Fruit fly (Drosophila melanogaster) whole organism, embryonic: ENCODE results near the gene LPCAT.
A peak's percentile ranks its signal among the peaks of the same experiment; 100 is the strongest.

ENCODE experiments used
- Asciz ChIP-seq: fragments of 200-800 bp; sonication (Bioruptor generic); optimal IDR thresholded peaks from 2 replicates; lab custom pipeline; 2017; ENCODE audit warnings: missing biosample characterization, mild to moderate bottlenecking, missing genetic modification characterization, missing genetic modification reagents
- CG10209 ChIP-seq: fragments of 200-800 bp; sonication (Bioruptor generic); optimal IDR thresholded peaks from 3 replicates; lab custom pipeline; 2017; ENCODE audit warnings: missing biosample characterization, mild to moderate bottlenecking, missing genetic modification characterization, missing genetic modification reagents
- CG10979 ChIP-seq: fragments of 200-800 bp; sonication (Bioruptor generic); optimal IDR thresholded peaks from 2 replicates; lab custom pipeline; 2018; ENCODE audit warnings: missing biosample characterization, mild to moderate bottlenecking, missing genetic modification characterization, moderate library complexity
- CG12942 ChIP-seq: fragments of 200-800 bp; sonication (Bioruptor generic); optimal IDR thresholded peaks from 3 replicates; lab custom pipeline; 2016; ENCODE audit warnings: missing biosample characterization, missing genetic modification characterization
- CG14014 ChIP-seq: fragments of 200-800 bp; sonication (Bioruptor generic); IDR thresholded peaks from 2 replicates; pipeline ENCODE4 v1.3.6; 2022; ENCODE audit warnings: missing biosample characterization, missing genetic modification characterization
- CG14667 ChIP-seq: fragments of 200-800 bp; sonication (Bioruptor generic); IDR thresholded peaks from 2 replicates; pipeline ENCODE4 v1.3.6; 2022; ENCODE audit warnings: missing biosample characterization, missing genetic modification characterization
- CG14860 ChIP-seq: fragments of 200-800 bp; sonication (Bioruptor generic); IDR thresholded peaks from 3 replicates; pipeline ENCODE4 v1.3.6; 2022; ENCODE audit warnings: missing biosample characterization, missing genetic modification characterization; ENCODE audit not compliant: partially characterized antibody
- CG1529 ChIP-seq: fragments of 200-800 bp; sonication (Bioruptor generic); optimal IDR thresholded peaks from 3 replicates; lab custom pipeline; 2018; ENCODE audit warnings: missing biosample characterization, missing genetic modification characterization
- CG15514 ChIP-seq: fragments of 200-800 bp; sonication (Bioruptor generic); optimal IDR thresholded peaks from 3 replicates; lab custom pipeline; 2017; ENCODE audit warnings: missing biosample characterization, missing genetic modification characterization, mild to moderate bottlenecking, moderate library complexity, missing genetic modification reagents
- CG15601 ChIP-seq: fragments of 200-800 bp; sonication (Bioruptor generic); optimal IDR thresholded peaks from 3 replicates; lab custom pipeline; 2019; ENCODE audit warnings: missing biosample characterization, mild to moderate bottlenecking, missing genetic modification characterization, moderate library complexity
- CG17612 ChIP-seq: fragments of 200-800 bp; sonication (Bioruptor generic); IDR thresholded peaks from 2 replicates; pipeline ENCODE4 v1.3.6; 2022; ENCODE audit warnings: missing biosample characterization, missing genetic modification characterization
- CG2129 ChIP-seq: fragments of 200-800 bp; sonication (Bioruptor generic); IDR thresholded peaks from 2 replicates; pipeline ENCODE4 v1.3.6; 2022; ENCODE audit warnings: missing biosample characterization, missing genetic modification characterization; ENCODE audit not compliant: partially characterized antibody
- CG2875 ChIP-seq: fragments of 200-800 bp; sonication (Bioruptor generic); optimal IDR thresholded peaks from 2 replicates; lab custom pipeline; 2017; ENCODE audit warnings: missing biosample characterization, mild to moderate bottlenecking, missing genetic modification characterization, missing genetic modification reagents
- CG3163 ChIP-seq: fragments of 200-800 bp; sonication (Bioruptor generic); optimal IDR thresholded peaks from 3 replicates; lab custom pipeline; 2016; ENCODE audit warnings: missing biosample characterization, missing genetic modification characterization
- CG32772 ChIP-seq: fragments of 200-800 bp; sonication (Bioruptor generic); IDR thresholded peaks from 2 replicates; pipeline ENCODE4 v1.3.6; 2022; ENCODE audit warnings: missing biosample characterization, missing genetic modification characterization
- CG3407 ChIP-seq: fragments of 200-800 bp; sonication (Bioruptor generic); optimal IDR thresholded peaks from 2 replicates; lab custom pipeline; 2018; ENCODE audit warnings: missing biosample characterization, mild to moderate bottlenecking, missing genetic modification characterization
- CG3726 ChIP-seq: fragments of 200-800 bp; sonication (Bioruptor generic); IDR thresholded peaks from 3 replicates; pipeline ENCODE4, ENCODE4 v1.3.6; 2022; ENCODE audit warnings: missing biosample characterization, missing genetic modification characterization
- CG42726 ChIP-seq: fragments of 200-800 bp; sonication (Bioruptor generic); IDR thresholded peaks from 2 replicates; pipeline ENCODE4 v1.3.6; 2022; ENCODE audit warnings: missing biosample characterization, missing genetic modification characterization; ENCODE audit not compliant: partially characterized antibody
- CG5180 ChIP-seq: fragments of 200-800 bp; sonication (Bioruptor generic); optimal IDR thresholded peaks from 3 replicates; lab custom pipeline; 2017; ENCODE audit warnings: missing biosample characterization, missing genetic modification characterization, mild to moderate bottlenecking, moderate library complexity, missing genetic modification reagents
- CG5953 ChIP-seq: fragments of 200-800 bp; sonication (Bioruptor generic); IDR thresholded peaks from 2 replicates; pipeline ENCODE4 v1.3.6; 2022; ENCODE audit warnings: missing biosample characterization, missing genetic modification characterization
- CG9727 ChIP-seq: fragments of 200-800 bp; sonication (Bioruptor generic); optimal IDR thresholded peaks from 3 replicates; lab custom pipeline; 2017; ENCODE audit warnings: missing biosample characterization, mild to moderate bottlenecking, missing genetic modification characterization
- CG9876 ChIP-seq: fragments of 200-800 bp; sonication (Bioruptor generic); optimal IDR thresholded peaks from 2 replicates; lab custom pipeline; 2016; ENCODE audit warnings: missing biosample characterization, missing genetic modification characterization
- CG9932 ChIP-seq: fragments of 200-800 bp; sonication (Bioruptor generic); IDR thresholded peaks from 2 replicates; pipeline ENCODE4 v1.3.6; 2022; ENCODE audit warnings: missing biosample characterization, missing genetic modification characterization
- Dip2 ChIP-seq: fragments of 200-800 bp; sonication (Bioruptor generic); IDR thresholded peaks from 2 replicates; pipeline ENCODE4 v1.3.6; 2022; ENCODE audit warnings: missing biosample characterization, missing genetic modification characterization
- Dref ChIP-seq: fragments of 200-800 bp; sonication (Bioruptor generic); IDR thresholded peaks from 2 replicates; pipeline ENCODE4 v1.3.6; 2022; ENCODE audit warnings: missing biosample characterization, missing genetic modification characterization
- Ets97D ChIP-seq: fragments of 200-800 bp; sonication (Bioruptor generic); optimal IDR thresholded peaks from 3 replicates; lab custom pipeline; 2016; ENCODE audit warnings: missing biosample characterization, missing genetic modification characterization
- Lim3 ChIP-seq: fragments of 200-800 bp; sonication (Bioruptor generic); IDR thresholded peaks from 2 replicates; pipeline ENCODE4 v1.3.6; 2022; ENCODE audit warnings: missing biosample characterization, missing genetic modification characterization
- Oaz ChIP-seq: fragments of 200-800 bp; sonication (Bioruptor generic); IDR thresholded peaks from 2 replicates; pipeline ENCODE4 v1.3.6; 2022; ENCODE audit warnings: missing biosample characterization, missing genetic modification characterization
- Opbp ChIP-seq: fragments of 200-800 bp; sonication (Bioruptor generic); IDR thresholded peaks from 3 replicates; pipeline ENCODE4 v1.3.6; 2022; ENCODE audit warnings: missing biosample characterization, missing genetic modification characterization; ENCODE audit not compliant: partially characterized antibody
- Six4 ChIP-seq: fragments of 200-800 bp; sonication (Bioruptor generic); optimal IDR thresholded peaks from 2 replicates; lab custom pipeline; 2016; ENCODE audit warnings: missing biosample characterization, missing genetic modification characterization
- TFAM ChIP-seq: fragments of 200-800 bp; sonication (Bioruptor generic); optimal IDR thresholded peaks from 2 replicates; lab custom pipeline; 2017; ENCODE audit warnings: missing biosample characterization, missing genetic modification characterization, inconsistent platforms
- bowl ChIP-seq: fragments of 200-800 bp; sonication (Bioruptor generic); IDR thresholded peaks from 2 replicates; pipeline ENCODE4 v1.3.6; 2022; ENCODE audit warnings: missing biosample characterization, missing genetic modification characterization
- cad ChIP-seq: fragments of >200 bp; optimal IDR thresholded peaks from 2 replicates; lab custom pipeline; 2017; ENCODE audit warnings: missing biosample characterization, missing genetic modification characterization
- cato ChIP-seq: fragments of 200-800 bp; sonication (Bioruptor generic); optimal IDR thresholded peaks from 2 replicates; lab custom pipeline; 2016; ENCODE audit warnings: missing biosample characterization, missing genetic modification characterization, borderline replicate concordance
- corto ChIP-seq: fragments of 200-800 bp; sonication (Bioruptor generic); optimal IDR thresholded peaks from 2 replicates; lab custom pipeline; 2016; ENCODE audit warnings: missing biosample characterization, mild to moderate bottlenecking, missing genetic modification characterization, moderate library complexity
- crp ChIP-seq, 2 experiments: fragments of 200-800 bp; sonication (Bioruptor generic); optimal IDR thresholded peaks; 2 replicates in 1 of 2; 3 replicates in 1 of 2; lab custom pipeline; 2017; ENCODE audit warnings: missing biosample characterization in 2 of 2, missing genetic modification characterization in 2 of 2, mild to moderate bottlenecking in 1 of 2, moderate library complexity in 1 of 2
- dysf ChIP-seq: fragments of 200-800 bp; sonication (Bioruptor generic); IDR thresholded peaks from 3 replicates; pipeline ENCODE4 v1.3.6; 2022; ENCODE audit warnings: missing biosample characterization, missing genetic modification characterization
- fd102C ChIP-seq: fragments of 200-800 bp; sonication (Bioruptor generic); optimal IDR thresholded peaks from 2 replicates; lab custom pipeline; 2018; ENCODE audit warnings: missing biosample characterization, mild to moderate bottlenecking, missing genetic modification characterization, moderate library complexity
- gce ChIP-seq: fragments of 200-800 bp; sonication (Bioruptor generic); IDR thresholded peaks from 3 replicates; pipeline ENCODE4 v1.3.6; 2022; ENCODE audit warnings: missing biosample characterization, missing genetic modification characterization
- grau ChIP-seq: fragments of 200-800 bp; optimal IDR thresholded peaks from 3 replicates; lab custom pipeline; 2019; ENCODE audit warnings: missing biosample characterization, mild to moderate bottlenecking, missing genetic modification characterization, moderate library complexity
- ham ChIP-seq: fragments of 200-800 bp; sonication (Bioruptor generic); IDR thresholded peaks from 2 replicates; pipeline ENCODE4 v1.3.6; 2022; ENCODE audit warnings: missing biosample characterization, missing genetic modification characterization
- hth ChIP-seq: fragments of >200 bp; optimal IDR thresholded peaks from 2 replicates; lab custom pipeline; 2017; ENCODE audit warnings: inconsistent platforms
- pfk ChIP-seq: fragments of 200-800 bp; sonication (Bioruptor generic); optimal IDR thresholded peaks from 2 replicates; lab custom pipeline; 2018; ENCODE audit warnings: missing biosample characterization, mild to moderate bottlenecking, missing genetic modification characterization, moderate library complexity
- pros ChIP-seq: fragments of 200-800 bp; sonication (Bioruptor generic); optimal IDR thresholded peaks from 3 replicates; lab custom pipeline; 2019; ENCODE audit warnings: missing biosample characterization, mild to moderate bottlenecking, missing genetic modification characterization, moderate library complexity
- sc ChIP-seq, 3 experiments: fragments of >200 bp in 2 of 3; fragments of 200-800 bp in 1 of 3; sonication (Bioruptor generic) in 1 of 3; optimal IDR thresholded peaks; 2 replicates in 2 of 3; 3 replicates in 1 of 3; lab custom pipeline; 2017; ENCODE audit warnings: mild to moderate bottlenecking in 1 of 3, missing biosample characterization in 1 of 3, missing genetic modification characterization in 1 of 3, missing genetic modification reagents in 1 of 3
- sisA ChIP-seq: fragments of 200-800 bp; sonication (Bioruptor generic); IDR thresholded peaks from 2 replicates; pipeline ENCODE4 v1.3.6; 2022; ENCODE audit warnings: missing biosample characterization, missing genetic modification characterization
- sqz ChIP-seq: fragments of 200-800 bp; sonication (Bioruptor generic); optimal IDR thresholded peaks from 3 replicates; lab custom pipeline; 2018; ENCODE audit warnings: missing biosample characterization, mild to moderate bottlenecking, missing genetic modification characterization
- tgo ChIP-seq: fragments of 200-800 bp; sonication (Bioruptor generic); IDR thresholded peaks from 3 replicates; pipeline ENCODE4 v1.3.6; 2022; ENCODE audit warnings: missing biosample characterization, missing genetic modification characterization
- twi ChIP-seq: fragments of 200-800 bp; optimal IDR thresholded peaks from 2 replicates; lab custom pipeline; 2019; ENCODE audit warnings: missing biosample characterization, mild to moderate bottlenecking, missing genetic modification characterization, moderate library complexity
- zen2 ChIP-seq: fragments of 200-800 bp; sonication (Bioruptor generic); IDR thresholded peaks from 3 replicates; pipeline ENCODE4 v1.3.6; 2022; ENCODE audit warnings: missing biosample characterization, missing genetic modification characterization; ENCODE audit not compliant: partially characterized antibody

The LPCAT gene

dm6 chrX:9589928-9590327, 10.1 kb upstream of the LPCAT start:
- no peak for TF ChIP-seq CG3407 (GFP tag; lab: Kevin White, UChicago)
- no peak for TF ChIP-seq CG14860 (GFP tag; lab: Robert Waterston, UW)
- TF ChIP-seq CG9932 (GFP tag; lab: Robert Waterston, UW), result 0 out of 2 replicates have a peak, but pooled peaks have one; percentile 21
- no peak for TF ChIP-seq Ets97D (GFP tag; lab: Kevin White, UChicago)
- TF ChIP-seq sisA (GFP tag; lab: Robert Waterston, UW), result 0 out of 2 replicates have a peak, but pooled peaks have one; percentile 34
- TF ChIP-seq CG42726 (GFP tag; lab: Robert Waterston, UW), result no peak
- peak; percentile 58 for TF ChIP-seq CG10209 (GFP tag; lab: Kevin White, UChicago)
- no peak for TF ChIP-seq zen2
- peak; percentile 30 for TF ChIP-seq CG15514
- no peak for TF ChIP-seq fd102C
- TF ChIP-seq twi (tag; lab: Kevin White, UChicago), result no peak
- no peak for TF ChIP-seq CG12942
- no peak for TF ChIP-seq sqz (GFP tag; lab: Kevin White, UChicago)
- TF ChIP-seq CG10979 (tag; lab: Kevin White, UChicago), result peak; percentile 41
- no peak for TF ChIP-seq CG9876
- no peak for TF ChIP-seq CG14667 (GFP tag; lab: Robert Waterston, UW)
- TF ChIP-seq dysf (GFP tag; lab: Robert Waterston, UW), result peak; percentile 67
- TF ChIP-seq CG3163 (GFP tag; lab: Kevin White, UChicago), result no peak
- TF ChIP-seq CG5180 (GFP tag; lab: Kevin White, UChicago), result peak; percentile 4
- no peak for TF ChIP-seq CG17612
- peak; percentile 15 for TF ChIP-seq CG9727 (GFP tag; lab: Kevin White, UChicago)
- TF ChIP-seq pfk (GFP tag; lab: Kevin White, UChicago), result no peak
- no peak for TF ChIP-seq gce (GFP tag; lab: Robert Waterston, UW)
- peak; percentile 20; the same call in 1 of the 3 replicates for TF ChIP-seq tgo (GFP tag; lab: Robert Waterston, UW)
- TF ChIP-seq cato (GFP tag; lab: Kevin White, UChicago), result no peak
- TF ChIP-seq CG14014, result no peak
- TF ChIP-seq CG32772 (GFP tag; lab: Robert Waterston, UW), result peak; percentile 26; the same call in 1 of the 2 replicates
- peak; percentile 45 for TF ChIP-seq corto
- no peak for TF ChIP-seq CG3726 (GFP tag; lab: Robert Waterston, UW)
- TF ChIP-seq bowl, result no peak
- TF ChIP-seq Dref (GFP tag; lab: Robert Waterston, UW), result no peak
- TF ChIP-seq Dip2 (GFP tag; lab: Robert Waterston, UW), result no peak
- no peak for TF ChIP-seq Lim3 (GFP tag; lab: Robert Waterston, UW)
- TF ChIP-seq Asciz (GFP tag; lab: Kevin White, UChicago), result peak; percentile 51
- no peak for TF ChIP-seq Six4 (GFP tag; lab: Kevin White, UChicago)
- no peak for TF ChIP-seq Opbp (GFP tag; lab: Robert Waterston, UW)
- no peak for TF ChIP-seq sc (optimal IDR thresholded peaks at IDR 0.05; lab: Kevin White, UChicago)
- TF ChIP-seq sc (GFP tag; optimal IDR thresholded peaks at IDR 0.05; lab: Kevin White, UChicago), result no peak
- no peak for TF ChIP-seq CG2129 (GFP tag; lab: Robert Waterston, UW)
- TF ChIP-seq crp (GFP tag; optimal IDR thresholded peaks at IDR 0.05; lab: Kevin White, UChicago), result no peak
- TF ChIP-seq hth (lab: Kevin White, UChicago), result no peak
- TF ChIP-seq pros (GFP tag; lab: Kevin White, UChicago), result no peak
- TF ChIP-seq CG1529 (GFP tag; lab: Kevin White, UChicago), result no peak
- TF ChIP-seq TFAM (GFP tag; lab: Kevin White, UChicago), result no peak
- no peak for TF ChIP-seq Oaz (GFP tag; lab: Robert Waterston, UW)
- TF ChIP-seq CG2875 (GFP tag; lab: Kevin White, UChicago), result no peak
- TF ChIP-seq cad (GFP tag; lab: Kevin White, UChicago), result no peak
- TF ChIP-seq ham (GFP tag; lab: Robert Waterston, UW), result no peak
- TF ChIP-seq CG15601 (tag; lab: Kevin White, UChicago), result peak; percentile 5
- peak; percentile 67 for TF ChIP-seq grau (tag; lab: Kevin White, UChicago)
- TF ChIP-seq CG5953 (GFP tag; lab: Robert Waterston, UW), result no peak
